Worm (Caenorhabditis elegans) whole organism, young adult: ENCODE measurements around the gene ZK353.4.

Experiments used
- B0019.2 ChIP-seq: fragments of 200-800 bp; sonication (Bioruptor generic); conservative IDR thresholded peaks from 2 replicates; pipeline ENCODE4 v1.3.6; 2022; ENCODE audit warnings: missing genetic modification reagents, missing genetic modification characterization, missing compliant biosample characterization
- B0035.1 ChIP-seq: sonication (generic microtip); optimal IDR thresholded peaks from 2 replicates; lab custom pipeline; 2016; ENCODE audit warnings: missing genetic modification characterization, mild to moderate bottlenecking, missing compliant biosample characterization, missing genotype, missing genetic modification reagents
- B0261.1 ChIP-seq: sonication (generic microtip); optimal IDR thresholded peaks from 2 replicates; lab custom pipeline; 2016; ENCODE audit warnings: mild to moderate bottlenecking, missing genetic modification characterization, moderate library complexity, missing compliant biosample characterization
- F10E7.11 ChIP-seq: sonication (generic microtip); optimal IDR thresholded peaks from 2 replicates; lab custom pipeline; 2017; ENCODE audit warnings: mild to moderate bottlenecking, missing genetic modification characterization, moderate library complexity, missing compliant biosample characterization
- F37B4.10 ChIP-seq: fragments of 200-800 bp; sonication (Bioruptor generic); IDR thresholded peaks from 2 replicates; pipeline ENCODE4 v1.3.6; 2022; ENCODE audit warnings: missing genetic modification characterization, missing compliant biosample characterization
- F39B2.1 ChIP-seq: fragments of 200-800 bp; sonication (Bioruptor generic); IDR thresholded peaks from 2 replicates; pipeline ENCODE4 v1.3.6; 2022; ENCODE audit warnings: missing genetic modification reagents, missing genetic modification characterization, missing compliant biosample characterization
- F49E8.2 ChIP-seq: sonication (generic microtip); optimal IDR thresholded peaks from 3 replicates; lab custom pipeline; 2017; ENCODE audit warnings: missing genetic modification characterization, mild to moderate bottlenecking, missing compliant biosample characterization, antibody characterized with exemption, moderate library complexity; ENCODE audit not compliant: insufficient read depth
- F52B5.7 ChIP-seq: sonication (generic microtip); optimal IDR thresholded peaks from 2 replicates; lab custom pipeline; 2016; ENCODE audit warnings: mild to moderate bottlenecking, missing genetic modification characterization, missing compliant biosample characterization
- K11D2.4 ChIP-seq: fragments of 200-800 bp; sonication (Bioruptor generic); IDR thresholded peaks from 2 replicates; pipeline ENCODE4 v1.3.6; 2022; ENCODE audit warnings: missing genetic modification reagents, missing genetic modification characterization, missing compliant biosample characterization
- T26A5.8 ChIP-seq: sonication (generic microtip); optimal IDR thresholded peaks from 2 replicates; lab custom pipeline; 2016; ENCODE audit warnings: missing genetic modification characterization, missing compliant biosample characterization
- Y56A3A.18 ChIP-seq: fragments of 200-800 bp; sonication (Bioruptor generic); IDR thresholded peaks from 2 replicates; pipeline ENCODE4 v1.3.6; 2022; ENCODE audit warnings: missing genetic modification reagents, missing genetic modification characterization, missing compliant biosample characterization
- Y67H2A.10 ChIP-seq: fragments of 200-800 bp; sonication (Bioruptor generic); conservative IDR thresholded peaks from 2 replicates; pipeline ENCODE4 v1.3.6; 2022; ENCODE audit warnings: missing genetic modification reagents, missing genetic modification characterization, missing compliant biosample characterization
- Y79H2A.3 ChIP-seq: fragments of 200-800 bp; sonication (Bioruptor generic); conservative IDR thresholded peaks from 2 replicates; pipeline ENCODE4 v1.3.6; 2022; ENCODE audit warnings: missing genetic modification reagents, missing genetic modification characterization, missing compliant biosample characterization
- ama-1 ChIP-seq, 3 experiments: fragments of 150-350 bp in 1 of 3; sonication (generic microtip) in 2 of 3; optimal IDR thresholded peaks; 2 replicates each; lab custom pipeline; 2014 to 2018; ENCODE audit warnings: missing biosample characterization in 2 of 3, missing genetic modification characterization in 2 of 3, missing genetic modification reagents in 2 of 3
- atf-7 ChIP-seq: sonication (generic microtip); optimal IDR thresholded peaks from 2 replicates; lab custom pipeline; 2017; ENCODE audit warnings: mild to moderate bottlenecking, missing genetic modification characterization, missing compliant biosample characterization
- athp-1 ChIP-seq: sonication (generic microtip); optimal IDR thresholded peaks from 2 replicates; lab custom pipeline; 2017; ENCODE audit warnings: mild to moderate bottlenecking, missing genetic modification characterization, missing compliant biosample characterization
- attf-3 ChIP-seq: fragments of 200-800 bp; sonication (Bioruptor generic); conservative IDR thresholded peaks from 2 replicates; pipeline ENCODE4 v1.3.6; 2022; ENCODE audit warnings: missing genetic modification reagents, missing genetic modification characterization, missing compliant biosample characterization
- attf-5 ChIP-seq: fragments of 200-800 bp; sonication (Bioruptor generic); optimal IDR thresholded peaks from 2 replicates; lab custom pipeline; 2018; ENCODE audit warnings: mild to moderate bottlenecking, missing genetic modification characterization, missing compliant biosample characterization
- cebp-1 ChIP-seq, 2 experiments: fragments of 200-800 bp in 1 of 2; sonication (Bioruptor generic) in 1 of 2; sonication (generic microtip) in 1 of 2; IDR thresholded peaks in 1 of 2; optimal IDR thresholded peaks in 1 of 2; 2 replicates each; pipeline versions ENCODE4 v1.3.6 to Lab custom; 2017 to 2022; ENCODE audit warnings: missing compliant biosample characterization in 2 of 2, missing genetic modification characterization in 2 of 2, mild to moderate bottlenecking in 1 of 2, missing genetic modification reagents in 1 of 2, moderate library complexity in 1 of 2
- ceh-27 ChIP-seq: fragments of 200-800 bp; sonication (Bioruptor generic); optimal IDR thresholded peaks from 2 replicates; lab custom pipeline; 2018; ENCODE audit warnings: mild to moderate bottlenecking, missing genetic modification characterization, moderate library complexity, missing compliant biosample characterization
- ceh-58 ChIP-seq: fragments of 200-800 bp; sonication (Bioruptor generic); IDR thresholded peaks from 2 replicates; pipeline ENCODE4 v1.3.6; 2022; ENCODE audit warnings: missing genetic modification characterization, missing compliant biosample characterization
- ceh-91 ChIP-seq: fragments of 200-800 bp; sonication (Bioruptor generic); IDR thresholded peaks from 2 replicates; pipeline ENCODE4 v1.3.6; 2022; ENCODE audit warnings: missing genetic modification reagents, missing genetic modification characterization, missing compliant biosample characterization
- die-1 ChIP-seq: sonication (generic microtip); optimal IDR thresholded peaks from 2 replicates; lab custom pipeline; 2016; ENCODE audit warnings: missing genotype, mild to moderate bottlenecking, missing genetic modification characterization, missing compliant biosample characterization
- dpff-1 ChIP-seq: sonication (generic microtip); optimal IDR thresholded peaks from 2 replicates; lab custom pipeline; 2017; ENCODE audit warnings: mild to moderate bottlenecking, missing genetic modification characterization, missing compliant biosample characterization
- efl-1 ChIP-seq: fragments of 150-350 bp; optimal IDR thresholded peaks from 2 replicates; lab custom pipeline; 2014; ENCODE audit warnings: missing biosample characterization, missing genetic modification reagents, missing genetic modification characterization
- egl-18 ChIP-seq: fragments of 200-800 bp; sonication (Bioruptor generic); IDR thresholded peaks from 2 replicates; pipeline ENCODE4 v1.3.6; 2022; ENCODE audit warnings: missing genetic modification reagents, missing genetic modification characterization, missing compliant biosample characterization
- egrh-3 ChIP-seq: fragments of 200-800 bp; sonication (Bioruptor generic); IDR thresholded peaks from 2 replicates; pipeline ENCODE4 v1.3.6; 2022; ENCODE audit warnings: missing genetic modification reagents, missing genetic modification characterization, missing compliant biosample characterization
- hlh-26 ChIP-seq: fragments of 200-800 bp; sonication (Bioruptor generic); conservative IDR thresholded peaks from 2 replicates; pipeline ENCODE4 v1.3.6; 2022; ENCODE audit warnings: missing genetic modification reagents, missing genetic modification characterization, missing compliant biosample characterization
- madf-10 ChIP-seq: sonication (generic microtip); optimal IDR thresholded peaks from 2 replicates; lab custom pipeline; 2016; ENCODE audit warnings: mild to moderate bottlenecking, missing genetic modification characterization, missing compliant biosample characterization
- madf-6 ChIP-seq: fragments of 200-800 bp; sonication (Bioruptor generic); IDR thresholded peaks from 2 replicates; pipeline ENCODE4 v1.3.6; 2022; ENCODE audit warnings: missing genetic modification reagents, missing genetic modification characterization, missing compliant biosample characterization
- madf-8 ChIP-seq: fragments of 200-800 bp; sonication (Bioruptor generic); conservative IDR thresholded peaks from 2 replicates; pipeline ENCODE4 v1.3.6; 2022; ENCODE audit warnings: missing genetic modification reagents, missing genetic modification characterization, missing compliant biosample characterization
- nhr-27 ChIP-seq: fragments of 200-800 bp; sonication (Bioruptor generic); optimal IDR thresholded peaks from 2 replicates; lab custom pipeline; 2018; ENCODE audit warnings: mild to moderate bottlenecking, missing genetic modification characterization, moderate library complexity, missing compliant biosample characterization
- pha-4 ChIP-seq: fragments of 150-350 bp; sonication (generic microtip); optimal IDR thresholded peaks from 2 replicates; lab custom pipeline; 2014; ENCODE audit warnings: missing biosample characterization, missing genetic modification reagents, missing genetic modification characterization
- rcor-1 ChIP-seq: fragments of 200-800 bp; sonication (Bioruptor generic); IDR thresholded peaks from 2 replicates; pipeline ENCODE4 v1.3.6; 2022; ENCODE audit warnings: missing genetic modification reagents, missing genetic modification characterization, missing compliant biosample characterization
- repo-1 ChIP-seq: sonication (generic microtip); optimal IDR thresholded peaks from 2 replicates; lab custom pipeline; 2017; ENCODE audit warnings: mild to moderate bottlenecking, missing genetic modification characterization, missing compliant biosample characterization
- sdz-38 ChIP-seq: sonication (generic microtip); optimal IDR thresholded peaks from 2 replicates; lab custom pipeline; 2016; ENCODE audit warnings: missing genotype, missing genetic modification characterization, missing compliant biosample characterization
- snpc-1.1 ChIP-seq: sonication (generic microtip); optimal IDR thresholded peaks from 2 replicates; lab custom pipeline; 2017; ENCODE audit warnings: missing genetic modification characterization, mild to moderate bottlenecking, missing compliant biosample characterization, antibody characterized with exemption, moderate library complexity, missing genotype, missing genetic modification reagents; ENCODE audit not compliant: insufficient read depth
- snpc-3.4 ChIP-seq: sonication (generic microtip); optimal IDR thresholded peaks from 2 replicates; lab custom pipeline; 2017; ENCODE audit warnings: missing genetic modification characterization, mild to moderate bottlenecking, missing compliant biosample characterization, antibody characterized with exemption, moderate library complexity, missing genotype, missing genetic modification reagents
- snpc-4 ChIP-seq, 5 experiments: fragments of 150-350 bp in 1 of 5; sonication (generic microtip) in 4 of 5; optimal IDR thresholded peaks; 2 replicates each; lab custom pipeline; 2014 to 2018; ENCODE audit warnings: missing genetic modification characterization in 5 of 5, missing biosample characterization in 3 of 5, antibody characterized with exemption in 2 of 5, mild to moderate bottlenecking in 2 of 5, missing compliant biosample characterization in 2 of 5, missing genotype in 2 of 5, moderate library complexity in 2 of 5, missing genetic modification reagents in 1 of 5
- tbp1 ChIP-seq: fragments of 200-800 bp; sonication (Bioruptor generic); optimal IDR thresholded peaks from 2 replicates; lab custom pipeline; 2018; ENCODE audit warnings: mild to moderate bottlenecking, missing genetic modification characterization, missing compliant biosample characterization
- tlf-1 ChIP-seq: fragments of 200-800 bp; sonication (Bioruptor generic); optimal IDR thresholded peaks from 2 replicates; lab custom pipeline; 2018; ENCODE audit warnings: mild to moderate bottlenecking, missing genetic modification characterization, missing compliant biosample characterization
- zfh-2 ChIP-seq: fragments of 200-800 bp; sonication (Bioruptor generic); conservative IDR thresholded peaks from 2 replicates; pipeline ENCODE4 v1.3.6; 2022; ENCODE audit warnings: missing genetic modification reagents, missing genetic modification characterization, missing compliant biosample characterization
- zim-3 ChIP-seq: sonication (generic microtip); optimal IDR thresholded peaks from 2 replicates; lab custom pipeline; 2017; ENCODE audit warnings: mild to moderate bottlenecking, missing genetic modification characterization, moderate library complexity, missing compliant biosample characterization
- ztf-26 ChIP-seq: sonication (generic microtip); optimal IDR thresholded peaks from 2 replicates; lab custom pipeline; 2017; ENCODE audit warnings: missing genetic modification characterization, missing compliant biosample characterization
- ztf-6 ChIP-seq: fragments of 200-800 bp; sonication (Bioruptor generic); IDR thresholded peaks from 2 replicates; pipeline ENCODE4 v1.3.6; 2022; ENCODE audit warnings: missing genetic modification reagents, missing genetic modification characterization, missing compliant biosample characterization

ZK353.4 gene

DNA sequence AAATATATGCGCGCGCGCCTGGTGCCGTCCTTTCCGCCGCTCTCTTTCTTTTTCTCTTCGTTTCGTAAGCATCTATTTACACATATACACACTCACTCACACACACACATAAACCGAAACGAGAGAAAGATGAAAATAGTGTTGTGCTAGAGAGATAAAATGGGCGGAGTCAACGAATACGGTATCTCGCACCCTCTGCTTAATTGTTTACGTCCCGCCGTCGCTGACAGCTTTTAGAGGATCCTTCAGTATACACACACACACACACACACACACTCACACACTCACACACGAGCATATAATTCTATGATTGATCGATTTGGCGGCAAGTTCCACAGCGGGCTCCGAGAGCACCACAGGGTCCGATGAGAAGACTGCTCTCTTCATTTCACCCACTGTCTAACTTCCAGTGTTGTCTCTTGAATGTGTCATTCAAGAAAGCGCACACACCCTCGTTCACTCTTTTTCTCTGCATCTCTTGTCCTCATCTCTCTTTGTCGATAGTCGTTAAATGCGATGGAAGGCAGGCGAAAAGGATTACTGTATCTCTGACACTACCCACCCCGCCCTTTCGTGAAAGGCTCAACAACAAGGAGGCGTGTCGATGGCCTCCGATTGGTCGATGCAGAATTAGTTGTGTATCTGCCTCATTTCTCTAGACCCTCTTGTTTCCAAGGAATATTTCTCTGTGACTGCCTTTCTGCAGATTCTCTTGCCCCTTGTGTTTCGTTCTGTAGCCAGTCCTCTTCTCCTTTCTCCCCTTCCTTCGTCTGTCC lies 27.9 kb upstream of the ZK353.4 start:
- TF ChIP-seq F49E8.2 (tag; lab: Kevin White, UChicago) = no peak
- TF ChIP-seq repo-1 (tag; lab: Kevin White, UChicago) = peak; percentile 82
- TF ChIP-seq Y79H2A.3 (GFP tag; lab: Robert Waterston, UW) = no peak
- peak; percentile 12 for TF ChIP-seq snpc-4 (GFP tag; optimal IDR thresholded peaks at IDR 0.05; lab: Kevin White, UChicago)
- peak in 3 of 4 experiments; percentile 35 to 67 (median 63) for TF ChIP-seq snpc-4 (tag; optimal IDR thresholded peaks at IDR 0.05; lab: Kevin White, UChicago)
- TF ChIP-seq ztf-6 (GFP tag; lab: Robert Waterston, UW) = no peak
- TF ChIP-seq ceh-27 = peak; percentile 84
- no peak for TF ChIP-seq egl-18 (GFP tag; lab: Robert Waterston, UW)
- peak; percentile 95 for TF ChIP-seq zfh-2
- TF ChIP-seq dpff-1 (tag; lab: Kevin White, UChicago) = no peak
- TF ChIP-seq ztf-26 = peak; percentile 24
- TF ChIP-seq B0261.1 = no peak
- no peak for TF ChIP-seq ceh-91
- TF ChIP-seq pha-4 (tag; lab: Kevin White, UChicago) = no peak
- TF ChIP-seq snpc-1.1 (tag; lab: Kevin White, UChicago) = peak; percentile 22
- peak; percentile 45 for TF ChIP-seq tbp1 (GFP tag; lab: Kevin White, UChicago)
- no peak for TF ChIP-seq F52B5.7 (tag; lab: Kevin White, UChicago)
- no peak; the same call in 1 of the 2 replicates for TF ChIP-seq cebp-1 (GFP tag; IDR thresholded peaks at IDR 0.05; lab: Robert Waterston, UW)
- peak; percentile 88 for TF ChIP-seq cebp-1 (tag; optimal IDR thresholded peaks at IDR 0.05; lab: Kevin White, UChicago)
- peak; percentile 93 for TF ChIP-seq attf-5 (GFP tag; lab: Kevin White, UChicago)
- TF ChIP-seq ceh-58 (GFP tag; lab: Robert Waterston, UW) = no peak
- peak; percentile 70 for TF ChIP-seq tlf-1 (GFP tag; lab: Kevin White, UChicago)
- TF ChIP-seq die-1 (tag; lab: Kevin White, UChicago) = no peak
- TF ChIP-seq F39B2.1 = no peak
- no peak for TF ChIP-seq hlh-26 (GFP tag; lab: Robert Waterston, UW)
- TF ChIP-seq B0019.2 (GFP tag; lab: Robert Waterston, UW) = no peak
- no peak for TF ChIP-seq B0035.1 (tag; lab: Kevin White, UChicago)
- no peak for TF ChIP-seq zim-3 (tag; lab: Kevin White, UChicago)
- TF ChIP-seq attf-3 (GFP tag; lab: Robert Waterston, UW) = no peak
- TF ChIP-seq K11D2.4 = peak; percentile 62; the same call in 1 of the 2 replicates
- no peak for TF ChIP-seq egrh-3 (GFP tag; lab: Robert Waterston, UW)
- TF ChIP-seq nhr-27 (tag; lab: Kevin White, UChicago) = no peak
- TF ChIP-seq rcor-1 = no peak
- 0 out of 2 replicates have a peak, but pooled peaks have one; percentile 29 for TF ChIP-seq madf-6
- no peak for TF ChIP-seq T26A5.8
- TF ChIP-seq madf-10 (tag; lab: Kevin White, UChicago) = peak; percentile 75
- TF ChIP-seq sdz-38 (tag; lab: Kevin White, UChicago) = no peak
- TF ChIP-seq Y56A3A.18 (GFP tag; lab: Robert Waterston, UW) = peak; percentile 73; the same call in 1 of the 2 replicates
- no peak for TF ChIP-seq snpc-3.4 (tag; lab: Kevin White, UChicago)
- TF ChIP-seq efl-1 = no peak
- TF ChIP-seq F10E7.11 (tag; lab: Kevin White, UChicago) = peak; percentile 45
- TF ChIP-seq athp-1 (tag; lab: Kevin White, UChicago) = peak; percentile 47
- no peak for TF ChIP-seq Y67H2A.10 (GFP tag; lab: Robert Waterston, UW)
- TF ChIP-seq madf-8 = no peak
- TF ChIP-seq atf-7 (tag; lab: Kevin White, UChicago) = peak; percentile 79
- no peak for TF ChIP-seq F37B4.10 (GFP tag; lab: Robert Waterston, UW)
- TF ChIP-seq ama-1 (optimal IDR thresholded peaks at IDR 0.05; lab: Kevin White, UChicago) = no peak
- no peak for TF ChIP-seq ama-1 (GFP tag; optimal IDR thresholded peaks at IDR 0.05; lab: Kevin White, UChicago)
